Worm (Caenorhabditis elegans) whole organism, L4/young adult: ENCODE measurements around the gene lbp-3.

Experiments
- W03F9.2 ChIP-seq: fragments of 150-350 bp; optimal IDR thresholded peaks from 2 replicates; lab custom pipeline; 2014; ENCODE audit warnings: missing biosample characterization, missing genetic modification characterization
- dao-5 ChIP-seq: sonication (generic microtip); optimal IDR thresholded peaks from 2 replicates; lab custom pipeline; 2016; ENCODE audit warnings: missing genotype, missing genetic modification characterization, moderate library complexity, missing compliant biosample characterization
- him-1 ChIP-seq: sonication (generic microtip); optimal IDR thresholded peaks from 2 replicates; lab custom pipeline; 2016; ENCODE audit warnings: missing genotype, missing genetic modification reagents, missing genetic modification characterization, missing compliant biosample characterization

DNA sequence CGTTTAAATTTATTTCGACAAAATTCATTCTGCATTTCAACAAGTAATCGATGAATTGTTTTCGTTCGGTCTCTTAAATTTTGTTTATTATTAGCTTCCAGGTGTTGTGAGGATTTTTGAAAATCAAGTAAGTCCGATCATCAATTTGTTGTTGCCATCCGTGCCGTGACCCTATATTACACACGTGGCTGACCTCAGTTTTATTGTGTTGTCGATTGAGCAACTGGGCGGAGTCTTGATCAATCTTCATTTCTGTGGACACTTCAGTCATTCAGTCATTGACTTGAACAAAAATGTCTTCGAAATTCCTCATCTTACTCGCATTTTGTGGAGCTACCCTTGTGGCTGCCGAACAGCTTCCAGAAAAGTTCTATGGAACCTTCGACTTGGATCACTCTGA, 3.3 kb downstream of the lbp-3 start, which contains the start of gene lbp-2:
- TF ChIP-seq W03F9.2 (tag; lab: Kevin White, UChicago): no peak
- TF ChIP-seq dao-5 (tag; lab: Kevin White, UChicago): no peak
- TF ChIP-seq him-1 (tag; lab: Kevin White, UChicago): no peak
